Fruit fly (Drosophila melanogaster): ENCODE results near the gene js.

Gene js

dm6 chr3R:16403023-16403733, 35.1 kb upstream of the js start, which contains the start of gene ss (continued):
- TF ChIP-seq Atf-2 (GFP tag; optimal IDR thresholded peaks at IDR 0.05) (no peak), CG3726 (GFP tag; IDR thresholded peaks at IDR 0.05) (no peak), Antp (GFP tag; optimal IDR thresholded peaks at IDR 0.05) (no peak), ash1 (GFP tag; optimal IDR thresholded peaks at IDR 0.05) (no peak), CG4360 (GFP tag; IDR thresholded peaks at IDR 0.05) (peak; percentile 65), CG12071 (GFP tag; optimal IDR thresholded peaks at IDR 0.05) (no peak), CoRest (tag; optimal IDR thresholded peaks at IDR 0.05) (no peak), CG17186 (GFP tag; optimal IDR thresholded peaks at IDR 0.05) (no peak), CG1603 (tag; optimal IDR thresholded peaks at IDR 0.05) (no peak), toy (GFP tag; IDR thresholded peaks at IDR 0.05) (no peak), peb (GFP tag; IDR thresholded peaks at IDR 0.05) (no peak), B-H2 (GFP tag; optimal IDR thresholded peaks at IDR 0.05) (no peak), HLH4C (GFP tag; IDR thresholded peaks at IDR 0.05; ENCODE audit: partially characterized antibody) (no peak), fd64A (GFP tag; optimal IDR thresholded peaks at IDR 0.05) (no peak), Scr (GFP tag; IDR thresholded peaks at IDR 0.05; ENCODE audit: partially characterized antibody) (no peak), CG30431 (GFP tag; optimal IDR thresholded peaks at IDR 0.05) (no peak), Hr39 (optimal IDR thresholded peaks at IDR 0.05) (peak; percentile 97), CG6272 (GFP tag; IDR thresholded peaks at IDR 0.05) (no peak), onecut (GFP tag; IDR thresholded peaks at IDR 0.05) (no peak), Mad (GFP tag; optimal IDR thresholded peaks at IDR 0.05) (no peak), dm (GFP tag; optimal IDR thresholded peaks at IDR 0.05) (peak; percentile 6), CG5245 (GFP tag; optimal IDR thresholded peaks at IDR 0.05) (no peak), Jarid2 (GFP tag; optimal IDR thresholded peaks at IDR 0.05) (peak; percentile 67), fd3F (GFP tag; optimal IDR thresholded peaks at IDR 0.05) (no peak), Hr3 (GFP tag; optimal IDR thresholded peaks at IDR 0.05) (no peak), gem (tag; optimal IDR thresholded peaks at IDR 0.05) (no peak), BEAF-32 (GFP tag; optimal IDR thresholded peaks at IDR 0.05) (no peak), lov (optimal IDR thresholded peaks at IDR 0.05) (no peak), lov (GFP tag; IDR thresholded peaks at IDR 0.05) (no peak), CG43689 (GFP tag; IDR thresholded peaks at IDR 0.05) (no peak), CG9437 (GFP tag; optimal IDR thresholded peaks at IDR 0.05) (no peak), emc (GFP tag; optimal IDR thresholded peaks at IDR 0.05) (no peak), CG14014 (GFP tag; IDR thresholded peaks at IDR 0.05) (no peak), ara (GFP tag; IDR thresholded peaks at IDR 0.05) (no peak), chinmo (GFP tag; IDR thresholded peaks at IDR 0.05; ENCODE audit: partially characterized antibody) (0 out of 4 replicates have a peak, but pooled peaks have one; percentile 48), disco-r (GFP tag; optimal IDR thresholded peaks at IDR 0.05) (no peak), schlank (tag; optimal IDR thresholded peaks at IDR 0.05) (no peak), Nf-YA (GFP tag; IDR thresholded peaks at IDR 0.05) (no peak), CG2678 (tag; optimal IDR thresholded peaks at IDR 0.05) (no peak), tap (tag; optimal IDR thresholded peaks at IDR 0.05) (no peak), Sry-β (GFP tag; optimal IDR thresholded peaks at IDR 0.05) (no peak), grau (tag; optimal IDR thresholded peaks at IDR 0.05) (no peak), Awh (GFP tag; IDR thresholded peaks at IDR 0.05) (no peak), CrebB (tag; optimal IDR thresholded peaks at IDR 0.05) (no peak), CG17568 (GFP tag; optimal IDR thresholded peaks at IDR 0.05) (no peak), ab (GFP tag; optimal IDR thresholded peaks at IDR 0.05) (no peak), Sry-δ (GFP tag; optimal IDR thresholded peaks at IDR 0.05) (no peak), NC2β (GFP tag; optimal IDR thresholded peaks at IDR 0.05) (no peak), CG14441 (GFP tag; IDR thresholded peaks at IDR 0.05) (no peak), Doc2 (GFP tag; IDR thresholded peaks at IDR 0.05) (no peak), CG31441 (GFP tag; IDR thresholded peaks at IDR 0.05) (no peak), kni (GFP tag; optimal IDR thresholded peaks at IDR 0.05) (peak; percentile 26)
